Worm (Caenorhabditis elegans) whole organism, L4 larva: Measurements from ENCODE around the gene C08E3.15.
A peak's percentile ranks its signal among the peaks of the same experiment; 100 is the strongest.
"Not testable (repeated sequence)": the region's sequence is repeated elsewhere in the genome, so short reads cannot be mapped to it uniquely, and the experiment has no call there.

Experiments used
- F26F4.8 ChIP-seq: fragments of 200-800 bp; sonication (Bioruptor generic); conservative IDR thresholded peaks from 2 replicates; pipeline ENCODE4 v1.3.6; 2022; ENCODE audit warnings: missing genetic modification characterization, missing compliant biosample characterization
- F49E8.2 ChIP-seq: sonication (generic microtip); optimal IDR thresholded peaks from 2 replicates; lab custom pipeline; 2016; ENCODE audit warnings: missing compliant biosample characterization, mild to moderate bottlenecking, missing genetic modification characterization, borderline replicate concordance
- Y105C5A.15 ChIP-seq: fragments of 200-800 bp; sonication (Bioruptor generic); IDR thresholded peaks from 2 replicates; pipeline ENCODE4 v1.3.6; 2022; ENCODE audit warnings: missing genetic modification characterization, missing compliant biosample characterization
- Y48G9A.11 ChIP-seq: fragments of 200-800 bp; sonication (Bioruptor generic); IDR thresholded peaks from 2 replicates; pipeline ENCODE4 v1.3.6; 2022; ENCODE audit warnings: missing genetic modification reagents, missing genetic modification characterization, missing compliant biosample characterization
- aha-1 ChIP-seq: fragments of 150-350 bp; peaks from one replicate; lab custom pipeline; 2014; ENCODE audit warnings: missing biosample characterization, missing genetic modification characterization
- ceh-44 ChIP-seq: fragments of 200-800 bp; sonication (Bioruptor generic); IDR thresholded peaks from 2 replicates; pipeline ENCODE4 v1.3.6; 2022; ENCODE audit warnings: missing genetic modification reagents, missing genetic modification characterization, missing compliant biosample characterization
- ceh-82 ChIP-seq: sonication (generic microtip); optimal IDR thresholded peaks from 2 replicates; lab custom pipeline; 2017; ENCODE audit warnings: missing biosample characterization, missing genetic modification characterization
- daf-16 ChIP-seq, 3 experiments: sonication (generic microtip); optimal IDR thresholded peaks; 2 replicates each; lab custom pipeline; 2016 to 2017; ENCODE audit warnings: missing genetic modification characterization in 3 of 3, missing genetic modification reagents in 3 of 3, mild to moderate bottlenecking in 2 of 3, missing compliant biosample characterization in 2 of 3, missing biosample characterization in 1 of 3, moderate library complexity in 1 of 3
- daf-8 ChIP-seq: fragments of 200-800 bp; sonication (Bioruptor generic); IDR thresholded peaks from 2 replicates; pipeline ENCODE4 v1.3.6; 2022; ENCODE audit warnings: missing genetic modification characterization, missing compliant biosample characterization
- dmd-6 ChIP-seq: fragments of 200-800 bp; sonication (Bioruptor generic); IDR thresholded peaks from 2 replicates; pipeline ENCODE4 v1.3.6; 2022; ENCODE audit warnings: missing genetic modification reagents, missing genetic modification characterization, missing compliant biosample characterization
- dmd-9 ChIP-seq: fragments of 200-800 bp; sonication (Bioruptor generic); IDR thresholded peaks from 2 replicates; pipeline ENCODE4 v1.3.6; 2022; ENCODE audit warnings: missing genetic modification reagents, missing genetic modification characterization, missing compliant biosample characterization
- egl-43 ChIP-seq: fragments of 200-800 bp; sonication (Bioruptor generic); IDR thresholded peaks from 2 replicates; pipeline ENCODE4 v1.3.6; 2022; ENCODE audit warnings: missing genetic modification reagents, missing genetic modification characterization, missing compliant biosample characterization
- lim-7 ChIP-seq: fragments of 200-800 bp; sonication (Bioruptor generic); IDR thresholded peaks from 2 replicates; pipeline ENCODE4 v1.3.6; 2022; ENCODE audit warnings: missing genetic modification characterization, missing compliant biosample characterization
- lin-39 ChIP-seq: fragments of 150-350 bp; optimal IDR thresholded peaks from 2 replicates; lab custom pipeline; 2014; ENCODE audit warnings: missing biosample characterization, missing genetic modification reagents, missing genetic modification characterization
- lir-3 ChIP-seq: sonication (generic microtip); optimal IDR thresholded peaks from 2 replicates; lab custom pipeline; 2016; ENCODE audit warnings: mild to moderate bottlenecking, missing genetic modification characterization, missing compliant biosample characterization
- lsy-2 ChIP-seq, 2 experiments: fragments of 150-350 bp in 1 of 2; sonication (generic microtip) in 1 of 2; optimal IDR thresholded peaks; 2 replicates each; lab custom pipeline; 2014 to 2017; ENCODE audit warnings: missing biosample characterization in 2 of 2, missing genetic modification characterization in 2 of 2
- mxl-2 ChIP-seq: fragments of 200-800 bp; sonication (Bioruptor generic); conservative IDR thresholded peaks from 2 replicates; pipeline ENCODE4 v1.3.6; 2022; ENCODE audit warnings: missing genetic modification reagents, missing genetic modification characterization, missing compliant biosample characterization
- mxl-3 ChIP-seq: fragments of 200-800 bp; sonication (Bioruptor generic); optimal IDR thresholded peaks from 2 replicates; lab custom pipeline; 2018; ENCODE audit warnings: mild to moderate bottlenecking, missing genetic modification characterization, missing compliant biosample characterization
- nhr-111 ChIP-seq: fragments of 200-800 bp; sonication (Bioruptor generic); optimal IDR thresholded peaks from 2 replicates; lab custom pipeline; 2018; ENCODE audit warnings: mild to moderate bottlenecking, missing genetic modification characterization, missing compliant biosample characterization
- nhr-28 ChIP-seq: fragments of 150-350 bp; optimal IDR thresholded peaks from 2 replicates; lab custom pipeline; 2014; ENCODE audit warnings: missing biosample characterization, missing genetic modification characterization
- nhr-42 ChIP-seq: fragments of 200-800 bp; sonication (Bioruptor generic); IDR thresholded peaks from 2 replicates; pipeline ENCODE4 v1.3.6; 2022; ENCODE audit warnings: missing genetic modification characterization, missing compliant biosample characterization
- nhr-76 ChIP-seq: fragments of 150-350 bp; optimal IDR thresholded peaks from 2 replicates; lab custom pipeline; 2014; ENCODE audit warnings: missing biosample characterization, missing genetic modification characterization
- php-3 ChIP-seq: fragments of 200-800 bp; sonication (Bioruptor generic); IDR thresholded peaks from 2 replicates; pipeline ENCODE4 v1.3.6; 2022; ENCODE audit warnings: missing genetic modification reagents, missing genetic modification characterization, missing compliant biosample characterization
- set-16 ChIP-seq: fragments of 200-800 bp; sonication (Bioruptor generic); IDR thresholded peaks from 2 replicates; pipeline ENCODE4 v1.3.6; 2022; ENCODE audit warnings: missing genetic modification reagents, missing genetic modification characterization, missing compliant biosample characterization
- snpc-1.2 ChIP-seq: fragments of 200-800 bp; sonication (Bioruptor generic); IDR thresholded peaks from 2 replicates; pipeline ENCODE4 v1.3.6; 2022; ENCODE audit warnings: missing genetic modification reagents, missing genetic modification characterization, missing compliant biosample characterization
- spr-3 ChIP-seq: fragments of 200-800 bp; sonication (Bioruptor generic); optimal IDR thresholded peaks from 2 replicates; lab custom pipeline; 2018; ENCODE audit warnings: mild to moderate bottlenecking, missing genetic modification characterization, missing compliant biosample characterization
- unc-62 ChIP-seq, 3 experiments: fragments of 150-350 bp in 1 of 3; sonication (generic microtip); optimal IDR thresholded peaks in 2 of 3; peaks in 1 of 3; 1 replicate in 1 of 3; 2 replicates in 2 of 3; lab custom pipeline; 2014 to 2017; ENCODE audit warnings: missing biosample characterization in 3 of 3, missing genetic modification characterization in 3 of 3, missing genetic modification reagents in 3 of 3, missing genotype in 1 of 3
- zip-2 ChIP-seq: fragments of 150-350 bp; optimal IDR thresholded peaks from 2 replicates; lab custom pipeline; 2014; ENCODE audit warnings: missing biosample characterization, missing genetic modification characterization
- ztf-11 ChIP-seq: fragments of 150-350 bp; optimal IDR thresholded peaks from 2 replicates; lab custom pipeline; 2014; ENCODE audit warnings: missing biosample characterization, missing genetic modification characterization

Gene C08E3.15

ce11 chrII:1648768-1649167, 21.1 kb upstream of the C08E3.15 start, which contains the start of gene fbxb-21:
TSS of gene fbxb-21 (minus strand) at chrII:1648868.
- TF ChIP-seq mxl-3 (GFP tag; lab: Kevin White, UChicago) (no peak), daf-8 (GFP tag; lab: Robert Waterston, UW) (no peak), dmd-9 (GFP tag; lab: Robert Waterston, UW) (no peak)

- no peak for TF ChIP-seq ceh-82 (tag; lab: Kevin White, UChicago)
- TF ChIP-seq spr-3: no peak
- TF ChIP-seq nhr-76 (tag; lab: Kevin White, UChicago): no peak
- TF ChIP-seq F49E8.2 (tag; lab: Kevin White, UChicago): no peak
These were observed 18.5 kb upstream of the C08E3.15 start, which contains the start of gene ZC204.17 for ce11 chrII:1646199-1646598. TSS of gene ZC204.17 (minus strand) at chrII:1646299.

ce11 chrII:1644777-1645348, 17.2 kb upstream of the C08E3.15 start, which contains the start of gene ZC204.6:
TSS of gene ZC204.6 (minus strand) at chrII:1644827.
- TF ChIP-seq set-16: peak; percentile 93
- peak; percentile 42 for TF ChIP-seq aha-1 (tag; lab: Kevin White, UChicago)
- TF ChIP-seq Y105C5A.15 (GFP tag; lab: Robert Waterston, UW): no peak
- TF ChIP-seq nhr-111: no peak
- 0 out of 2 replicates have a peak, but pooled peaks have one; percentile 27 for TF ChIP-seq egl-43 (GFP tag; lab: Robert Waterston, UW)
- no peak for TF ChIP-seq dmd-9 (GFP tag; lab: Robert Waterston, UW)
- TF ChIP-seq Y48G9A.11 (GFP tag; lab: Robert Waterston, UW): no peak

- no peak for TF ChIP-seq F26F4.8
- TF ChIP-seq lin-39 (tag; lab: Kevin White, UChicago): no peak
- TF ChIP-seq ceh-44 (GFP tag; lab: Robert Waterston, UW): no peak
- TF ChIP-seq, all 104 proteins: peak for 0
These were observed 12.8 kb upstream of the C08E3.15 start, which contains the start of gene srh-72 for ce11 chrII:1640496-1640895. TSS of gene srh-72 (minus strand) at chrII:1640596.

- TF ChIP-seq daf-16 (GFP tag; optimal IDR thresholded peaks at IDR 0.05; lab: Kevin White, UChicago); daf-16 (tag; optimal IDR thresholded peaks at IDR 0.05; lab: Kevin White, UChicago); lsy-2 (tag; optimal IDR thresholded peaks at IDR 0.05; lab: Kevin White, UChicago); ztf-11: not testable (repeated sequence)
These were observed 8.7 kb upstream of the C08E3.15 start, which contains the start of gene srg-20 for ce11 chrII:1636392-1636791. TSS of gene srg-20 (plus strand) at chrII:1636692.

- TF ChIP-seq nhr-28 (tag; lab: Kevin White, UChicago) (peak; percentile 4), unc-62 (GFP tag; optimal IDR thresholded peaks at IDR 0.05 in 1 of 2; lab: Kevin White, UChicago) (no peak), unc-62 (tag; optimal IDR thresholded peaks at IDR 0.05; lab: Kevin White, UChicago) (no peak), dmd-6 (GFP tag; lab: Robert Waterston, UW) (peak; percentile 52; the same call in 1 of the 2 replicates), snpc-1.2 (no peak), lim-7 (no peak), zip-2 (tag; lab: Kevin White, UChicago) (no peak), Y105C5A.15 (GFP tag; lab: Robert Waterston, UW) (no peak), aha-1 (tag; lab: Kevin White, UChicago) (peak; percentile 46), nhr-42 (GFP tag; lab: Robert Waterston, UW) (no peak)
These were observed 8.3 kb upstream of the C08E3.15 start for ce11 chrII:1635969-1636368.

ce11 chrII:1633490-1633889, 5.8 kb upstream of the C08E3.15 start, which contains the start of gene C08E3.1:
TSS of gene C08E3.1 (plus strand) at chrII:1633790.
- not testable (repeated sequence) for TF ChIP-seq lir-3; php-3; mxl-2 (GFP tag; lab: Robert Waterston, UW)
